Worm (Caenorhabditis elegans): ENCODE results near the gene C50H2.7.
A peak's percentile ranks its signal among the peaks of the same experiment; 100 is the strongest.

The C50H2.7 gene

ce11 chrV:9930612-9931065, 8.1 kb downstream of the C50H2.7 start, which contains the start of the genes rmh-2 and suds-3:
Gene rmh-2 (minus strand): TSS chrV:9930775.
Gene suds-3 (plus strand): TSS chrV:9931015.
- TF ChIP-seq ama-1 (optimal IDR thresholded peaks at IDR 0.05) = no peak
- no peak for TF ChIP-seq snpc-4 (tag; optimal IDR thresholded peaks at IDR 0.05)
- TF ChIP-seq lin-13 (GFP tag; optimal IDR thresholded peaks at IDR 0.05) = peak; percentile 1
- TF ChIP-seq alr-1 (tag; optimal IDR thresholded peaks at IDR 0.05) = no peak
- no peak for TF ChIP-seq nhr-6 (tag; optimal IDR thresholded peaks at IDR 0.05)
- no peak for TF ChIP-seq ZK546.5 (tag; optimal IDR thresholded peaks at IDR 0.05)
- peak; percentile 83 for TF ChIP-seq gmeb-1 (tag; optimal IDR thresholded peaks at IDR 0.05)
- TF ChIP-seq sma-3 (GFP tag; optimal IDR thresholded peaks at IDR 0.05) = no peak
- no peak for TF ChIP-seq unc-62 (GFP tag; optimal IDR thresholded peaks at IDR 0.05)
- TF ChIP-seq fos-1 (tag; optimal IDR thresholded peaks at IDR 0.05) = no peak
- TF ChIP-seq blmp-1 (tag; optimal IDR thresholded peaks at IDR 0.05; ENCODE audit: insufficient read depth) = no peak
- no peak for TF ChIP-seq Y55F3AM.14 (GFP tag; optimal IDR thresholded peaks at IDR 0.05)
- TF ChIP-seq elt-3 (tag; optimal IDR thresholded peaks at IDR 0.05) = no peak
- no peak for TF ChIP-seq peb-1 (tag; optimal IDR thresholded peaks at IDR 0.05)
- no peak for TF ChIP-seq ztf-1 (GFP tag; conservative IDR thresholded peaks at IDR 0.05)
- TF ChIP-seq elt-1 (tag; optimal IDR thresholded peaks at IDR 0.05) = no peak
- no peak for TF ChIP-seq ztf-11 (tag; optimal IDR thresholded peaks at IDR 0.05)
- no peak for TF ChIP-seq sma-9 (GFP tag; optimal IDR thresholded peaks at IDR 0.05)
- TF ChIP-seq sma-9 (tag; optimal IDR thresholded peaks at IDR 0.05) = no peak
- no peak for TF ChIP-seq ceh-16 (tag; optimal IDR thresholded peaks at IDR 0.05)
- TF ChIP-seq nhr-11 (tag; optimal IDR thresholded peaks at IDR 0.05) = no peak
- peak; percentile 52 for TF ChIP-seq nhr-129 (tag; optimal IDR thresholded peaks at IDR 0.05)
- TF ChIP-seq nhr-25 (tag; optimal IDR thresholded peaks at IDR 0.05) = no peak
- no peak for TF ChIP-seq dmd-4 (tag; optimal IDR thresholded peaks at IDR 0.05)
- TF ChIP-seq zag-1 (tag; optimal IDR thresholded peaks at IDR 0.05) = no peak
- no peak for TF ChIP-seq lsy-2 (tag; optimal IDR thresholded peaks at IDR 0.05)
- TF ChIP-seq nhr-77 (tag; optimal IDR thresholded peaks at IDR 0.05) = no peak
- TF ChIP-seq unc-55 (GFP tag; optimal IDR thresholded peaks at IDR 0.05) = peak; percentile 70
- TF ChIP-seq nhr-23 (tag; optimal IDR thresholded peaks at IDR 0.05) = no peak
- no peak for TF ChIP-seq mdl-1 (tag; optimal IDR thresholded peaks at IDR 0.05)
- TF ChIP-seq egl-27 (tag; optimal IDR thresholded peaks at IDR 0.05) = no peak
- TF ChIP-seq crh-2 (tag; optimal IDR thresholded peaks at IDR 0.05) = no peak
- no peak for TF ChIP-seq C34F6.9 (tag; optimal IDR thresholded peaks at IDR 0.05)
- no peak for TF ChIP-seq nhr-10 (tag; optimal IDR thresholded peaks at IDR 0.05)
- TF ChIP-seq ztf-4 (tag; optimal IDR thresholded peaks at IDR 0.05) = no peak
- TF ChIP-seq nhr-237 (tag; optimal IDR thresholded peaks at IDR 0.05) = no peak
- TF ChIP-seq lin-39 (tag; optimal IDR thresholded peaks at IDR 0.05) = no peak
- TF ChIP-seq F13H6.1 (tag; optimal IDR thresholded peaks at IDR 0.05) = no peak
- TF ChIP-seq nhr-12 (tag; optimal IDR thresholded peaks at IDR 0.05) = no peak
- no peak for TF ChIP-seq unc-39 (tag; optimal IDR thresholded peaks at IDR 0.05)
- peak; percentile 51 for TF ChIP-seq lin-11 (tag; optimal IDR thresholded peaks at IDR 0.05)
- no peak for TF ChIP-seq skn-1 (tag; optimal IDR thresholded peaks at IDR 0.05)
- TF ChIP-seq R02D3.7 (tag; optimal IDR thresholded peaks at IDR 0.05) = peak; percentile 54
- TF ChIP-seq mab-5 (tag; optimal IDR thresholded peaks at IDR 0.05) = no peak
- no peak for TF ChIP-seq sem-4 (tag; optimal IDR thresholded peaks at IDR 0.05)
- no peak for TF ChIP-seq mbf-1 (tag; optimal IDR thresholded peaks at IDR 0.05)
- no peak for TF ChIP-seq ceh-82 (tag; optimal IDR thresholded peaks at IDR 0.05)
- TF ChIP-seq nhr-21 (tag; optimal IDR thresholded peaks at IDR 0.05) = peak; percentile 9
- TF ChIP-seq aly-2 (tag; optimal IDR thresholded peaks at IDR 0.05) = no peak
